Fruit fly (Drosophila melanogaster) whole organism, adult: ENCODE data around the gene Jhbp6.

Experiments
- CG11617 ChIP-seq: fragments of 200-800 bp; sonication (Bioruptor generic); optimal IDR thresholded peaks from 2 replicates; lab custom pipeline; 2017; ENCODE audit warnings: mild to moderate bottlenecking, missing biosample characterization, missing genetic modification reagents, missing genetic modification characterization
- CG12768 ChIP-seq: fragments of 200-800 bp; sonication (Bioruptor generic); optimal IDR thresholded peaks from 2 replicates; lab custom pipeline; 2017; ENCODE audit warnings: missing biosample characterization, missing genetic modification characterization, mild to moderate bottlenecking, moderate library complexity, missing genetic modification reagents
- CG14711 ChIP-seq: fragments of 200-800 bp; sonication (Bioruptor generic); optimal IDR thresholded peaks from 2 replicates; lab custom pipeline; 2018; ENCODE audit warnings: missing biosample characterization, mild to moderate bottlenecking, missing genetic modification characterization, moderate library complexity
- CG1620 ChIP-seq: fragments of 200-800 bp; sonication (Bioruptor generic); optimal IDR thresholded peaks from 2 replicates; lab custom pipeline; 2016; ENCODE audit warnings: missing biosample characterization, missing genetic modification characterization
- CG33017 ChIP-seq: fragments of 200-800 bp; sonication (Bioruptor generic); optimal IDR thresholded peaks from 2 replicates; lab custom pipeline; 2018; ENCODE audit warnings: missing biosample characterization, mild to moderate bottlenecking, missing genetic modification characterization, moderate library complexity
- CG5204 ChIP-seq: fragments of 200-800 bp; sonication (Bioruptor generic); optimal IDR thresholded peaks from 2 replicates; lab custom pipeline; 2016; ENCODE audit warnings: missing biosample characterization, missing genetic modification characterization
- CG7045 ChIP-seq: fragments of 200-800 bp; sonication (Bioruptor generic); optimal IDR thresholded peaks from 2 replicates; lab custom pipeline; 2017; ENCODE audit warnings: missing biosample characterization, mild to moderate bottlenecking, missing genetic modification characterization
- CG7101 ChIP-seq: fragments of 200-800 bp; sonication (Bioruptor generic); optimal IDR thresholded peaks from 2 replicates; lab custom pipeline; 2018; ENCODE audit warnings: missing biosample characterization, mild to moderate bottlenecking, missing genetic modification characterization, moderate library complexity
- Clk ChIP-seq: fragments of 200-800 bp; sonication (Bioruptor generic); optimal IDR thresholded peaks from 2 replicates; lab custom pipeline; 2017; ENCODE audit warnings: missing biosample characterization, missing genetic modification characterization
- Crg-1 ChIP-seq: fragments of 200-800 bp; sonication (Bioruptor generic); optimal IDR thresholded peaks from 2 replicates; lab custom pipeline; 2016; ENCODE audit warnings: missing biosample characterization, missing genetic modification characterization
- Hr96 ChIP-seq: fragments of 200-800 bp; sonication (Bioruptor generic); optimal IDR thresholded peaks from 2 replicates; lab custom pipeline; 2016; ENCODE audit warnings: missing biosample characterization, missing genetic modification characterization
- Mnt ChIP-seq: fragments of 200-800 bp; sonication (Bioruptor generic); optimal IDR thresholded peaks from 2 replicates; lab custom pipeline; 2016; ENCODE audit warnings: missing biosample characterization, mild to moderate bottlenecking, missing genetic modification characterization
- bab1 ChIP-seq: fragments of 200-800 bp; sonication (Bioruptor generic); optimal IDR thresholded peaks from 3 replicates; lab custom pipeline; 2019; ENCODE audit warnings: missing biosample characterization, mild to moderate bottlenecking, missing genetic modification characterization, moderate library complexity
- cic ChIP-seq: fragments of 200-800 bp; sonication (Bioruptor generic); optimal IDR thresholded peaks from 2 replicates; lab custom pipeline; 2017; ENCODE audit warnings: missing biosample characterization, mild to moderate bottlenecking, missing genetic modification characterization, moderate library complexity
- cnc ChIP-seq, 2 experiments: fragments of >200 bp; optimal IDR thresholded peaks; 2 replicates each; lab custom pipeline; 2017
- kay ChIP-seq: fragments of 200-800 bp; sonication (Bioruptor generic); peaks from one replicate; lab custom pipeline; 2016; ENCODE audit warnings: missing biosample characterization, missing genetic modification characterization, borderline replicate concordance
- ovo ChIP-seq: fragments of 200-800 bp; sonication (Bioruptor generic); optimal IDR thresholded peaks from 2 replicates; lab custom pipeline; 2016; ENCODE audit warnings: missing biosample characterization, missing genetic modification characterization
- pad ChIP-seq: fragments of 200-800 bp; sonication (Bioruptor generic); optimal IDR thresholded peaks from 3 replicates; lab custom pipeline; 2017; ENCODE audit warnings: missing biosample characterization, missing genetic modification characterization, mild to moderate bottlenecking, moderate library complexity, missing genetic modification reagents
- tj ChIP-seq: fragments of 200-800 bp; sonication (Bioruptor generic); optimal IDR thresholded peaks from 3 replicates; lab custom pipeline; 2017; ENCODE audit warnings: missing biosample characterization, mild to moderate bottlenecking, missing genetic modification characterization, moderate library complexity
- toe ChIP-seq: fragments of 200-800 bp; sonication (Bioruptor generic); optimal IDR thresholded peaks from 2 replicates; lab custom pipeline; 2016; ENCODE audit warnings: missing biosample characterization, missing genetic modification characterization

Gene Jhbp6

dm6 chr3L:22669275-22670006 is at the start of gene Jhbp6:
Gene Jhbp6, plus strand, starts transcription at chr3L:22669956.
- no peak for TF ChIP-seq Clk (GFP tag; lab: Kevin White, UChicago)
- TF ChIP-seq ovo (GFP tag; lab: Kevin White, UChicago): no peak
- no peak for TF ChIP-seq CG33017 (tag; lab: Kevin White, UChicago)
- no peak for TF ChIP-seq CG5204 (GFP tag; lab: Kevin White, UChicago)
- no peak for TF ChIP-seq Crg-1 (GFP tag; lab: Kevin White, UChicago)
- no peak for TF ChIP-seq kay (GFP tag; lab: Kevin White, UChicago)
- TF ChIP-seq Hr96 (GFP tag; lab: Kevin White, UChicago): no peak

- no peak for TF ChIP-seq CG14711 (tag; lab: Kevin White, UChicago)
- TF ChIP-seq Hr96 (GFP tag; lab: Kevin White, UChicago): no peak
- no peak for TF ChIP-seq Crg-1 (GFP tag; lab: Kevin White, UChicago)
Observed at dm6 chr3L:22634111-22634510, 35.6 kb upstream of the Jhbp6 start.

DNA sequence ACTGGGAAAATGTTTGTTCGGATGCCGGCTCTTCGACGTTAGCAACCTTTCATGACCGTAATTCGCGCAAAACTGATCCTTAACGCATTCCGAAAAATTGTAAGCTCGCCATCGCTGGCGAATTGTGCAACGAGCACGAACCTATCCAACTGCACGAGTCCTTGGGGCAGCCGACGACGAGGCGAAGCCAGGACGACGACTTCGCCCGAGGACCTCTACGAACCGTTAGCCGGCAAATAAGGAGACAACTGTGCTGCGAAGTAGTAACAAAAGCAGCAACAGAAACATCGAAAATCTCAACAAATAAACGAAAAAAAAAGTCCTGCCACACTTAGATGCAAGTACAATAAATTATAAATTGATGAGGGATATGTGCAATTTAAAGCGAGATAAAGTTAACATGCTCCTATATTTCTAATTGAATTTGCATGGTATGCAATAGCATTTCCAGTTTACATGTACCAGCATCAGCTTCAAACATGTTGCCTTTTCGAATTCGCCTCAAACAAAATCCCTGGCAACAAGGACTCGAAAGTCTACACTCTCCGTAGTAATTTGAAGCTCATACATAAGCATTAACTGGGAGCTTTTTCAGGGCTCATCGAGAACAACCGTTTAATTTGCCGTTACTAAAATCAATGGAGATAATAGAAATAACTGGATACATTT is 31.8 kb upstream of the Jhbp6 start, which contains the start of gene CG14459:
Gene CG14459 (minus strand): TSS at position 51 of the 669 bp plus-strand sequence.
- TF ChIP-seq ovo (GFP tag; lab: Kevin White, UChicago): no peak
- no peak for TF ChIP-seq CG12768 (GFP tag; lab: Kevin White, UChicago)
- TF ChIP-seq Mnt (GFP tag; lab: Kevin White, UChicago): no peak
- no peak for TF ChIP-seq CG5204 (GFP tag; lab: Kevin White, UChicago)
- TF ChIP-seq toe (GFP tag; lab: Kevin White, UChicago): no peak
- no peak for TF ChIP-seq CG7101
- TF ChIP-seq CG7045 (GFP tag; lab: Kevin White, UChicago): no peak
- no peak for TF ChIP-seq tj (GFP tag; lab: Kevin White, UChicago)
- no peak for TF ChIP-seq CG33017 (tag; lab: Kevin White, UChicago)
- TF ChIP-seq CG1620 (GFP tag; lab: Kevin White, UChicago): no peak
- no peak for TF ChIP-seq bab1 (GFP tag; lab: Kevin White, UChicago)
- TF ChIP-seq cic: no peak
- no peak for TF ChIP-seq kay (GFP tag; lab: Kevin White, UChicago)

- no peak for TF ChIP-seq Crg-1 (GFP tag; lab: Kevin White, UChicago)
- TF ChIP-seq CG33017 (tag; lab: Kevin White, UChicago): no peak
- no peak for TF ChIP-seq CG7101
- no peak for TF ChIP-seq CG7045 (GFP tag; lab: Kevin White, UChicago)
- no peak for TF ChIP-seq CG1620 (GFP tag; lab: Kevin White, UChicago)
- TF ChIP-seq pad (GFP tag; lab: Kevin White, UChicago): no peak
- TF ChIP-seq kay (GFP tag; lab: Kevin White, UChicago): no peak
- TF ChIP-seq CG5204 (GFP tag; lab: Kevin White, UChicago): no peak
Observed at dm6 chr3L:22642276-22642900, 27.4 kb upstream of the Jhbp6 start.

dm6 chr3L:22645327-22645726 is 24.4 kb upstream of the Jhbp6 start, which contains the start of gene CG33766:
Gene CG33766, plus strand, starts transcription at chr3L:22645627.
- no peak for TF ChIP-seq CG7101
- TF ChIP-seq pad (GFP tag; lab: Kevin White, UChicago): no peak
- no peak for TF ChIP-seq CG1620 (GFP tag; lab: Kevin White, UChicago)
- TF ChIP-seq CG5204 (GFP tag; lab: Kevin White, UChicago): no peak
- no peak for TF ChIP-seq CG11617 (GFP tag; lab: Kevin White, UChicago)
- TF ChIP-seq cic: no peak
- no peak for TF ChIP-seq CG7045 (GFP tag; lab: Kevin White, UChicago)
- no peak for TF ChIP-seq Crg-1 (GFP tag; lab: Kevin White, UChicago)
- TF ChIP-seq CG33017 (tag; lab: Kevin White, UChicago): no peak
- TF ChIP-seq kay (GFP tag; lab: Kevin White, UChicago): no peak
- no peak for TF ChIP-seq cnc (optimal IDR thresholded peaks at IDR 0.05; lab: Kevin White, UChicago)

DNA sequence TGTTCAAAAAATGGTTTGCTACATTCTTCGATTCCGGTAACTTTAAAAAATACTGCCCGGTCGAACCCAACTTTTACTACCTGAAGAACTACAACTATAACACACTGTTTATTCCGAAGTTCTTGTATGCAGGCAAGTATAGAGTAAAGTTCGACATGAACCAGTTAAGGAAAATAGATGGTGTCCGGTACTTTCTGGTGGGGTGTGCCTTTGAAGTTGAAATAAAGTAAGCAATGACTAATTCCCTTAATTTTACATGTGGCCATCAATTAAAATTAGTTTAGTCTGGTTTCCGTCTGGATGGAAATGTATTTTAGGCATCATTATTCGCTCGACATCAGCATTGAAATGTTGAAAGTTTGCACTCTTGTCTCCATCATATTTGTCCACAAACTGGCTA is 23.7 kb upstream of the Jhbp6 start, which contains the start of gene CG33767:
Gene CG33767 (plus strand): TSS at position 301 of the 400 bp plus-strand sequence.
- TF ChIP-seq ovo (GFP tag; lab: Kevin White, UChicago): no peak
- no peak for TF ChIP-seq Mnt (GFP tag; lab: Kevin White, UChicago)
- TF ChIP-seq CG14711 (tag; lab: Kevin White, UChicago): no peak
- no peak for TF ChIP-seq CG7045 (GFP tag; lab: Kevin White, UChicago)
- no peak for TF ChIP-seq CG11617 (GFP tag; lab: Kevin White, UChicago)
- no peak for TF ChIP-seq cnc (optimal IDR thresholded peaks at IDR 0.05; lab: Kevin White, UChicago)
- no peak for TF ChIP-seq CG7101
- no peak for TF ChIP-seq Hr96 (GFP tag; lab: Kevin White, UChicago)
- no peak for TF ChIP-seq Crg-1 (GFP tag; lab: Kevin White, UChicago)
- TF ChIP-seq toe (GFP tag; lab: Kevin White, UChicago): no peak
- TF ChIP-seq Clk (GFP tag; lab: Kevin White, UChicago): no peak
- TF ChIP-seq kay (GFP tag; lab: Kevin White, UChicago): no peak
- TF ChIP-seq CG5204 (GFP tag; lab: Kevin White, UChicago): no peak
- no peak for TF ChIP-seq CG33017 (tag; lab: Kevin White, UChicago)
